Fruit fly (Drosophila melanogaster) whole organism, embryonic: Measurements from ENCODE around the gene CG32816.

Source experiments
- Abd-B ChIP-seq: fragments of 200-800 bp; sonication (Bioruptor generic); optimal IDR thresholded peaks from 2 replicates; lab custom pipeline; 2018; ENCODE audit warnings: missing biosample characterization, mild to moderate bottlenecking, missing genetic modification characterization, moderate library complexity
- CG10267 ChIP-seq: fragments of 200-800 bp; sonication (Bioruptor generic); optimal IDR thresholded peaks from 2 replicates; lab custom pipeline; 2018; ENCODE audit warnings: missing biosample characterization, mild to moderate bottlenecking, missing genetic modification characterization, moderate library complexity
- CG10565 ChIP-seq: fragments of 200-800 bp; sonication (Bioruptor generic); optimal IDR thresholded peaks from 3 replicates; lab custom pipeline; 2016; ENCODE audit warnings: missing biosample characterization, mild to moderate bottlenecking, missing genetic modification characterization
- CG13894 ChIP-seq: fragments of 200-800 bp; sonication (Bioruptor generic); optimal IDR thresholded peaks from 3 replicates; lab custom pipeline; 2018; ENCODE audit warnings: missing biosample characterization, mild to moderate bottlenecking, missing genetic modification characterization, moderate library complexity
- CG14710 ChIP-seq: fragments of 200-800 bp; sonication (Bioruptor generic); optimal IDR thresholded peaks from 3 replicates; lab custom pipeline; 2019; ENCODE audit warnings: missing biosample characterization, mild to moderate bottlenecking, missing genetic modification characterization, moderate library complexity
- CG15073 ChIP-seq: fragments of 200-800 bp; sonication (Bioruptor generic); optimal IDR thresholded peaks from 2 replicates; lab custom pipeline; 2016; ENCODE audit warnings: missing biosample characterization, missing genetic modification characterization
- CG1603 ChIP-seq: fragments of 200-800 bp; sonication (Bioruptor generic); optimal IDR thresholded peaks from 2 replicates; lab custom pipeline; 2019; ENCODE audit warnings: missing biosample characterization, mild to moderate bottlenecking, missing genetic modification characterization, moderate library complexity
- CG16813 ChIP-seq: fragments of 200-800 bp; sonication (Bioruptor generic); IDR thresholded peaks from 3 replicates; pipeline ENCODE4 v1.3.6; 2022; ENCODE audit warnings: missing biosample characterization, missing genetic modification characterization; ENCODE audit not compliant: partially characterized antibody
- CG16815 ChIP-seq: fragments of 200-800 bp; sonication (Bioruptor generic); optimal IDR thresholded peaks from 3 replicates; lab custom pipeline; 2017; ENCODE audit warnings: missing biosample characterization, mild to moderate bottlenecking, missing genetic modification characterization
- CG17328 ChIP-seq: fragments of 200-800 bp; sonication (Bioruptor generic); IDR thresholded peaks from 2 replicates; pipeline ENCODE4 v1.3.6; 2022; ENCODE audit warnings: missing biosample characterization, missing genetic modification characterization
- CG2678 ChIP-seq: fragments of 200-800 bp; sonication (Bioruptor generic); optimal IDR thresholded peaks from 3 replicates; lab custom pipeline; 2019; ENCODE audit warnings: missing biosample characterization, mild to moderate bottlenecking, missing genetic modification characterization, moderate library complexity
- CG30403 ChIP-seq: fragments of 200-800 bp; sonication (Bioruptor generic); optimal IDR thresholded peaks from 3 replicates; lab custom pipeline; 2016; ENCODE audit warnings: missing biosample characterization, missing genetic modification characterization
- CG32772 ChIP-seq: fragments of 200-800 bp; sonication (Bioruptor generic); IDR thresholded peaks from 2 replicates; pipeline ENCODE4 v1.3.6; 2022; ENCODE audit warnings: missing biosample characterization, missing genetic modification characterization
- CG34224 ChIP-seq: fragments of 200-800 bp; sonication (Bioruptor generic); IDR thresholded peaks from 3 replicates; pipeline ENCODE4 v1.3.6; 2022; ENCODE audit warnings: missing biosample characterization, missing genetic modification characterization; ENCODE audit not compliant: partially characterized antibody
- CG4820 ChIP-seq: fragments of 200-800 bp; sonication (Bioruptor generic); optimal IDR thresholded peaks from 3 replicates; lab custom pipeline; 2016; ENCODE audit warnings: missing biosample characterization, missing genetic modification characterization
- CG5953 ChIP-seq: fragments of 200-800 bp; sonication (Bioruptor generic); IDR thresholded peaks from 2 replicates; pipeline ENCODE4 v1.3.6; 2022; ENCODE audit warnings: missing biosample characterization, missing genetic modification characterization
- CG6689 ChIP-seq: fragments of 200-800 bp; sonication (Bioruptor generic); IDR thresholded peaks from 2 replicates; pipeline ENCODE4 v1.3.6; 2022; ENCODE audit warnings: missing biosample characterization, missing genetic modification characterization
- CG8281 ChIP-seq: fragments of 200-800 bp; sonication (Bioruptor generic); optimal IDR thresholded peaks from 2 replicates; lab custom pipeline; 2018; ENCODE audit warnings: missing biosample characterization, mild to moderate bottlenecking, missing genetic modification characterization, moderate library complexity
- CG8388 ChIP-seq: fragments of 200-800 bp; sonication (Bioruptor generic); optimal IDR thresholded peaks from 2 replicates; lab custom pipeline; 2019; ENCODE audit warnings: missing biosample characterization, mild to moderate bottlenecking, missing genetic modification characterization, moderate library complexity
- CG8478 ChIP-seq: fragments of >200 bp; optimal IDR thresholded peaks from 2 replicates; lab custom pipeline; 2018
- CG8765 ChIP-seq: fragments of 200-800 bp; sonication (Bioruptor generic); IDR thresholded peaks from 2 replicates; pipeline ENCODE4 v1.3.6; 2022; ENCODE audit warnings: missing biosample characterization, missing genetic modification characterization
- CoRest ChIP-seq: fragments of 200-800 bp; sonication (Bioruptor generic); optimal IDR thresholded peaks from 3 replicates; lab custom pipeline; 2018; ENCODE audit warnings: missing biosample characterization, mild to moderate bottlenecking, missing genetic modification characterization, moderate library complexity
- Dek ChIP-seq: fragments of 200-800 bp; sonication (Bioruptor generic); optimal IDR thresholded peaks from 3 replicates; lab custom pipeline; 2019; ENCODE audit warnings: missing biosample characterization, mild to moderate bottlenecking, missing genetic modification characterization, moderate library complexity
- Dip2 ChIP-seq: fragments of 200-800 bp; sonication (Bioruptor generic); IDR thresholded peaks from 2 replicates; pipeline ENCODE4 v1.3.6; 2022; ENCODE audit warnings: missing biosample characterization, missing genetic modification characterization
- Dll ChIP-seq: fragments of 200-800 bp; sonication (Bioruptor generic); IDR thresholded peaks from 4 replicates; pipeline ENCODE4 v1.3.6; 2022; ENCODE audit warnings: missing biosample characterization, missing genetic modification characterization; ENCODE audit not compliant: partially characterized antibody
- E2f2 ChIP-seq: fragments of 200-800 bp; sonication (Bioruptor generic); IDR thresholded peaks from 2 replicates; pipeline ENCODE4 v1.3.6; 2022; ENCODE audit warnings: missing biosample characterization, missing genetic modification characterization
- Kr ChIP-seq: fragments of 200-800 bp; sonication (Bioruptor generic); optimal IDR thresholded peaks from 2 replicates; lab custom pipeline; 2017; ENCODE audit warnings: missing biosample characterization, mild to moderate bottlenecking, missing genetic modification characterization
- Lhr ChIP-seq: fragments of 200-800 bp; sonication (Bioruptor generic); optimal IDR thresholded peaks from 3 replicates; lab custom pipeline; 2017; ENCODE audit warnings: mild to moderate bottlenecking, missing biosample characterization, missing genetic modification reagents, missing genetic modification characterization
- NC2α ChIP-seq: fragments of 200-800 bp; sonication (Bioruptor generic); optimal IDR thresholded peaks from 2 replicates; lab custom pipeline; 2016; ENCODE audit warnings: missing biosample characterization, missing genetic modification characterization
- aop ChIP-seq: fragments of 200-800 bp; sonication (Bioruptor generic); IDR thresholded peaks from 2 replicates; pipeline ENCODE4 v1.3.6; 2022; ENCODE audit warnings: missing biosample characterization, missing genetic modification characterization
- ash1 ChIP-seq: fragments of 200-800 bp; sonication (Bioruptor generic); optimal IDR thresholded peaks from 2 replicates; lab custom pipeline; 2018; ENCODE audit warnings: missing biosample characterization, mild to moderate bottlenecking, missing genetic modification characterization
- cato ChIP-seq: fragments of 200-800 bp; sonication (Bioruptor generic); optimal IDR thresholded peaks from 2 replicates; lab custom pipeline; 2016; ENCODE audit warnings: missing biosample characterization, missing genetic modification characterization, borderline replicate concordance
- chinmo ChIP-seq: fragments of 200-800 bp; sonication (Bioruptor generic); IDR thresholded peaks from 4 replicates; pipeline ENCODE4 v1.3.6; 2022; ENCODE audit warnings: missing biosample characterization, missing genetic modification characterization; ENCODE audit not compliant: partially characterized antibody
- chm ChIP-seq: fragments of 200-800 bp; sonication (Bioruptor generic); IDR thresholded peaks from 2 replicates; pipeline ENCODE4 v1.3.6; 2022; ENCODE audit warnings: missing biosample characterization, missing genetic modification characterization
- dmrt11E ChIP-seq: fragments of 200-800 bp; sonication (Bioruptor generic); optimal IDR thresholded peaks from 3 replicates; lab custom pipeline; 2018; ENCODE audit warnings: missing biosample characterization, mild to moderate bottlenecking, missing genetic modification characterization, moderate library complexity
- esg ChIP-seq: fragments of 200-800 bp; sonication (Bioruptor generic); conservative IDR thresholded peaks from 2 replicates; pipeline ENCODE4 v1.3.6; 2022; ENCODE audit warnings: missing biosample characterization, missing genetic modification characterization
- gcm2 ChIP-seq: fragments of 200-800 bp; sonication (Bioruptor generic); optimal IDR thresholded peaks from 2 replicates; lab custom pipeline; 2016; ENCODE audit warnings: missing biosample characterization, missing genetic modification characterization
- gsb ChIP-seq: fragments of 200-800 bp; sonication (Bioruptor generic); IDR thresholded peaks from 2 replicates; pipeline ENCODE4 v1.3.6; 2022; ENCODE audit warnings: missing biosample characterization, missing genetic modification characterization
- gsb-n ChIP-seq: fragments of 200-800 bp; sonication (Bioruptor generic); optimal IDR thresholded peaks from 3 replicates; lab custom pipeline; 2018; ENCODE audit warnings: missing biosample characterization, mild to moderate bottlenecking, missing genetic modification characterization
- gt ChIP-seq: fragments of 200-800 bp; sonication (Bioruptor generic); IDR thresholded peaks from 2 replicates; pipeline ENCODE4 v1.3.6; 2022; ENCODE audit warnings: missing biosample characterization, missing genetic modification characterization
- jigr1 ChIP-seq: fragments of 200-800 bp; sonication (Bioruptor generic); IDR thresholded peaks from 3 replicates; pipeline ENCODE4 v1.3.6; 2022; ENCODE audit warnings: missing biosample characterization, missing genetic modification characterization
- jing ChIP-seq: fragments of 200-800 bp; sonication (Bioruptor generic); optimal IDR thresholded peaks from 2 replicates; lab custom pipeline; 2018; ENCODE audit warnings: missing biosample characterization, mild to moderate bottlenecking, missing genetic modification characterization
- lbe ChIP-seq: fragments of 200-800 bp; sonication (Bioruptor generic); optimal IDR thresholded peaks from 2 replicates; lab custom pipeline; 2016; ENCODE audit warnings: missing biosample characterization, mild to moderate bottlenecking, missing genetic modification characterization
- p53 ChIP-seq: fragments of 200-800 bp; sonication (Bioruptor generic); optimal IDR thresholded peaks from 2 replicates; lab custom pipeline; 2016; ENCODE audit warnings: missing biosample characterization, missing genetic modification characterization
- pho ChIP-seq: fragments of 200-800 bp; sonication (Bioruptor generic); optimal IDR thresholded peaks from 2 replicates; lab custom pipeline; 2016; ENCODE audit warnings: missing biosample characterization, missing genetic modification characterization
- phol ChIP-seq: fragments of 200-800 bp; sonication (Bioruptor generic); optimal IDR thresholded peaks from 3 replicates; lab custom pipeline; 2018; ENCODE audit warnings: missing biosample characterization, mild to moderate bottlenecking, missing genetic modification characterization, moderate library complexity
- pzg ChIP-seq: fragments of 200-800 bp; sonication (Bioruptor generic); optimal IDR thresholded peaks from 3 replicates; lab custom pipeline; 2018; ENCODE audit warnings: missing biosample characterization, mild to moderate bottlenecking, missing genetic modification characterization, moderate library complexity
- ranshi ChIP-seq: fragments of 200-800 bp; sonication (Bioruptor generic); IDR thresholded peaks from 2 replicates; pipeline ENCODE4 v1.3.6; 2022; ENCODE audit warnings: missing biosample characterization, missing genetic modification characterization
- salm ChIP-seq: fragments of 200-800 bp; sonication (Bioruptor generic); optimal IDR thresholded peaks from 2 replicates; lab custom pipeline; 2018; ENCODE audit warnings: missing biosample characterization, mild to moderate bottlenecking, missing genetic modification characterization
- sc ChIP-seq, 3 experiments: fragments of >200 bp in 2 of 3; fragments of 200-800 bp in 1 of 3; sonication (Bioruptor generic) in 1 of 3; optimal IDR thresholded peaks; 2 replicates in 2 of 3; 3 replicates in 1 of 3; lab custom pipeline; 2017; ENCODE audit warnings: mild to moderate bottlenecking in 1 of 3, missing biosample characterization in 1 of 3, missing genetic modification characterization in 1 of 3, missing genetic modification reagents in 1 of 3

The CG32816 gene

dm6 chrX:336659-337266 is 133.8 kb downstream of the CG32816 start (continued):
- TF ChIP-seq CG2678 (no peak), gsb-n (tag; lab: Kevin White, UChicago) (no peak), gsb (GFP tag; lab: Robert Waterston, UW) (no peak), CG30403 (GFP tag; lab: Kevin White, UChicago) (no peak), NC2α (GFP tag; lab: Kevin White, UChicago) (no peak), Dek (tag; lab: Kevin White, UChicago) (no peak), CG15073 (GFP tag; lab: Kevin White, UChicago) (no peak), Lhr (GFP tag; lab: Kevin White, UChicago) (peak; percentile 35), chm (GFP tag; lab: Robert Waterston, UW) (no peak), CG34224 (GFP tag; lab: Robert Waterston, UW) (no peak), CG17328 (GFP tag; lab: Robert Waterston, UW) (no peak), lbe (GFP tag; lab: Kevin White, UChicago) (no peak), pzg (GFP tag; lab: Kevin White, UChicago) (peak; percentile 15), salm (tag; lab: Kevin White, UChicago) (no peak), jing (GFP tag; lab: Kevin White, UChicago) (no peak), ranshi (GFP tag; lab: Robert Waterston, UW) (no peak), cato (GFP tag; lab: Kevin White, UChicago) (no peak), CG16815 (GFP tag; lab: Kevin White, UChicago) (no peak), aop (GFP tag; lab: Robert Waterston, UW) (no peak), gcm2 (GFP tag; lab: Kevin White, UChicago) (no peak), CG16813 (GFP tag; lab: Robert Waterston, UW) (peak; percentile 48; the same call in 1 of the 3 replicates), CG8281 (tag; lab: Kevin White, UChicago) (no peak), ash1 (GFP tag; lab: Kevin White, UChicago) (no peak), CG1603 (tag; lab: Kevin White, UChicago) (no peak), p53 (GFP tag; lab: Kevin White, UChicago) (no peak), jigr1 (GFP tag; lab: Robert Waterston, UW) (no peak), pho (GFP tag; lab: Kevin White, UChicago) (no peak), sc (optimal IDR thresholded peaks at IDR 0.05; lab: Kevin White, UChicago) (no peak), sc (GFP tag; optimal IDR thresholded peaks at IDR 0.05; lab: Kevin White, UChicago) (peak; percentile 11), Kr (no peak), phol (tag; lab: Kevin White, UChicago) (peak; percentile 61), CG6689 (GFP tag; lab: Robert Waterston, UW) (no peak), chinmo (no peak), Dll (GFP tag; lab: Robert Waterston, UW) (no peak), gt (GFP tag; lab: Robert Waterston, UW) (no peak), Abd-B (GFP tag; lab: Kevin White, UChicago) (peak; percentile 0), CG8478 (lab: Kevin White, UChicago) (no peak), CG13894 (tag; lab: Kevin White, UChicago) (no peak), CG8388 (GFP tag; lab: Kevin White, UChicago) (no peak), CG5953 (GFP tag; lab: Robert Waterston, UW) (no peak), CG4820 (no peak), esg (GFP tag; lab: Robert Waterston, UW) (no peak), CG10267 (tag; lab: Kevin White, UChicago) (peak; percentile 65), dmrt11E (tag; lab: Kevin White, UChicago) (no peak), Dip2 (GFP tag; lab: Robert Waterston, UW) (no peak), CG32772 (GFP tag; lab: Robert Waterston, UW) (no peak), E2f2 (GFP tag; lab: Robert Waterston, UW) (peak; percentile 85), CG14710 (no peak), CG8765 (GFP tag; lab: Robert Waterston, UW) (no peak), CoRest (peak; percentile 16), CG10565 (GFP tag; lab: Kevin White, UChicago) (no peak)
